Fruit fly (Drosophila melanogaster): Measurements from ENCODE around the gene mRpS21.

The mRpS21 gene

dm6 chr3R:13364175-13365174 is 17.1 kb downstream of the mRpS21 start, which contains the start of gene Dic1 (continued):
- TF ChIP-seq wek (GFP tag; optimal IDR thresholded peaks at IDR 0.05) (peak; percentile 49), kni (GFP tag; optimal IDR thresholded peaks at IDR 0.05) (peak; percentile 94), CG15696 (tag; optimal IDR thresholded peaks at IDR 0.05) (peak; percentile 93), CG7271 (tag; optimal IDR thresholded peaks at IDR 0.05) (peak; percentile 84), Hand (GFP tag; optimal IDR thresholded peaks at IDR 0.05) (peak; percentile 94), amos (GFP tag; IDR thresholded peaks at IDR 0.05; ENCODE audit: partially characterized antibody) (no peak; the same call in 1 of the 2 replicates), bcd (GFP tag; optimal IDR thresholded peaks at IDR 0.05) (peak; percentile 99), insv (GFP tag; optimal IDR thresholded peaks at IDR 0.05) (peak; percentile 45 to 76), CG3407 (GFP tag; optimal IDR thresholded peaks at IDR 0.05) (peak; percentile 93), sens-2 (GFP tag; IDR thresholded peaks at IDR 0.05) (peak; percentile 78; the same call in 1 of the 2 replicates), CG10654 (GFP tag; optimal IDR thresholded peaks at IDR 0.05) (peak; percentile 93), maf-S (GFP tag; optimal IDR thresholded peaks at IDR 0.05) (peak; percentile 87), CG2875 (GFP tag; optimal IDR thresholded peaks at IDR 0.05) (peak; percentile 94), klu (GFP tag; IDR thresholded peaks at IDR 0.05) (peak; percentile 92), p53 (GFP tag; optimal IDR thresholded peaks at IDR 0.05) (peak; percentile 66), CG8478 (optimal IDR thresholded peaks at IDR 0.05) (no peak), Gug (GFP tag; IDR thresholded peaks at IDR 0.05) (peak; percentile 74; the same call in 3 of the 4 replicates), z (GFP tag; IDR thresholded peaks at IDR 0.05) (no peak; the same call in 2 of the 3 replicates), CG7372 (GFP tag; IDR thresholded peaks at IDR 0.05) (peak; percentile 92), onecut (GFP tag; IDR thresholded peaks at IDR 0.05) (peak; percentile 88), chinmo (GFP tag; IDR thresholded peaks at IDR 0.05; ENCODE audit: partially characterized antibody) (peak; percentile 90; the same call in 3 of the 4 replicates), CG34422 (GFP tag; IDR thresholded peaks at IDR 0.05) (peak; percentile 88), ttk (GFP tag; IDR thresholded peaks at IDR 0.05) (peak; percentile 85), lmd (GFP tag; IDR thresholded peaks at IDR 0.05) (peak; percentile 96), Ets97D (GFP tag; optimal IDR thresholded peaks at IDR 0.05) (peak; percentile 65), Bdp1 (GFP tag; optimal IDR thresholded peaks at IDR 0.05) (peak; percentile 85), ap (GFP tag; IDR thresholded peaks at IDR 0.05) (peak; percentile 75; the same call in 1 of the 2 replicates), dan (GFP tag; IDR thresholded peaks at IDR 0.05) (no peak), Nf-YC (tag; optimal IDR thresholded peaks at IDR 0.05) (peak; percentile 87), ftz-f1 (GFP tag; optimal IDR thresholded peaks at IDR 0.05) (peak; percentile 41), Hsf (GFP tag; optimal IDR thresholded peaks at IDR 0.05) (peak; percentile 96), Gsc (GFP tag; IDR thresholded peaks at IDR 0.05) (peak; percentile 74; the same call in 1 of the 2 replicates), Myb (GFP tag; optimal IDR thresholded peaks at IDR 0.05) (peak; percentile 76), ranshi (GFP tag; IDR thresholded peaks at IDR 0.05) (peak; percentile 89), CG11093 (GFP tag; IDR thresholded peaks at IDR 0.05) (peak; percentile 90), HHEX (GFP tag; optimal IDR thresholded peaks at IDR 0.05) (peak; percentile 97), CG7745 (tag; optimal IDR thresholded peaks at IDR 0.05) (no peak), Dip2 (GFP tag; IDR thresholded peaks at IDR 0.05) (peak; percentile 63; the same call in 1 of the 2 replicates), CG15479 (GFP tag; optimal IDR thresholded peaks at IDR 0.05) (peak; percentile 30), pita (GFP tag; optimal IDR thresholded peaks at IDR 0.05) (no peak), CG18599 (GFP tag; optimal IDR thresholded peaks at IDR 0.05) (peak; percentile 98), Mes4 (GFP tag; optimal IDR thresholded peaks at IDR 0.05) (peak; percentile 85), CG11085 (GFP tag; IDR thresholded peaks at IDR 0.05) (peak; percentile 80), CG17328 (GFP tag; IDR thresholded peaks at IDR 0.05) (peak; percentile 81), CG34224 (GFP tag; IDR thresholded peaks at IDR 0.05; ENCODE audit: partially characterized antibody) (0 out of 3 replicates have a peak, but pooled peaks have one; percentile 10), ab (GFP tag; optimal IDR thresholded peaks at IDR 0.05) (peak; percentile 84), lola (GFP tag; optimal IDR thresholded peaks at IDR 0.05) (peak in 1 of 3 experiments; percentile 97), CG17912 (GFP tag; optimal IDR thresholded peaks at IDR 0.05) (peak; percentile 88)
